Fruit fly (Drosophila melanogaster) whole organism, embryonic: ENCODE results near the gene CG34148.

Experiments used
- CG1024 ChIP-seq: fragments of 200-800 bp; sonication (Bioruptor generic); IDR thresholded peaks from 2 replicates; pipeline ENCODE4 v1.3.6; 2022; ENCODE audit warnings: missing biosample characterization, missing genetic modification characterization
- CG11247 ChIP-seq: fragments of 200-800 bp; sonication (Bioruptor generic); IDR thresholded peaks from 2 replicates; pipeline ENCODE4 v1.3.6; 2022; ENCODE audit warnings: missing biosample characterization, missing genetic modification characterization
- CG14667 ChIP-seq: fragments of 200-800 bp; sonication (Bioruptor generic); IDR thresholded peaks from 2 replicates; pipeline ENCODE4 v1.3.6; 2022; ENCODE audit warnings: missing biosample characterization, missing genetic modification characterization
- CG15696 ChIP-seq: fragments of 200-800 bp; sonication (Bioruptor generic); optimal IDR thresholded peaks from 2 replicates; lab custom pipeline; 2019; ENCODE audit warnings: missing biosample characterization, mild to moderate bottlenecking, missing genetic modification characterization, moderate library complexity
- CG17802 ChIP-seq: fragments of 200-800 bp; sonication (Bioruptor generic); optimal IDR thresholded peaks from 2 replicates; lab custom pipeline; 2018; ENCODE audit warnings: missing biosample characterization, mild to moderate bottlenecking, missing genetic modification characterization, moderate library complexity
- CG2120 ChIP-seq: fragments of 200-800 bp; sonication (Bioruptor generic); optimal IDR thresholded peaks from 3 replicates; lab custom pipeline; 2016; ENCODE audit warnings: missing biosample characterization, missing genetic modification characterization
- CG32772 ChIP-seq: fragments of 200-800 bp; sonication (Bioruptor generic); IDR thresholded peaks from 2 replicates; pipeline ENCODE4 v1.3.6; 2022; ENCODE audit warnings: missing biosample characterization, missing genetic modification characterization
- CG3407 ChIP-seq: fragments of 200-800 bp; sonication (Bioruptor generic); optimal IDR thresholded peaks from 2 replicates; lab custom pipeline; 2018; ENCODE audit warnings: missing biosample characterization, mild to moderate bottlenecking, missing genetic modification characterization
- CG8089 ChIP-seq: fragments of 200-800 bp; sonication (Bioruptor generic); optimal IDR thresholded peaks from 3 replicates; lab custom pipeline; 2016; ENCODE audit warnings: missing biosample characterization, missing genetic modification characterization
- CG9609 ChIP-seq: fragments of 200-800 bp; sonication (Bioruptor generic); optimal IDR thresholded peaks from 3 replicates; lab custom pipeline; 2016; ENCODE audit warnings: missing biosample characterization, missing genetic modification characterization
- Chrac-16 ChIP-seq: fragments of 200-800 bp; sonication (Bioruptor generic); optimal IDR thresholded peaks from 3 replicates; lab custom pipeline; 2016; ENCODE audit warnings: missing biosample characterization, missing genetic modification characterization
- CrebB ChIP-seq: fragments of 200-800 bp; sonication (Bioruptor generic); optimal IDR thresholded peaks from 3 replicates; lab custom pipeline; 2018; ENCODE audit warnings: missing biosample characterization, mild to moderate bottlenecking, missing genetic modification characterization
- Dek ChIP-seq: fragments of 200-800 bp; sonication (Bioruptor generic); optimal IDR thresholded peaks from 3 replicates; lab custom pipeline; 2019; ENCODE audit warnings: missing biosample characterization, mild to moderate bottlenecking, missing genetic modification characterization, moderate library complexity
- Dref ChIP-seq: fragments of 200-800 bp; sonication (Bioruptor generic); IDR thresholded peaks from 2 replicates; pipeline ENCODE4 v1.3.6; 2022; ENCODE audit warnings: missing biosample characterization, missing genetic modification characterization
- Eip74EF ChIP-seq, 2 experiments: fragments of 200-800 bp in 1 of 2; fragments of >200 bp in 1 of 2; sonication (Bioruptor generic) in 1 of 2; optimal IDR thresholded peaks; 2 replicates each; lab custom pipeline; 2017 to 2019; ENCODE audit warnings: missing biosample characterization in 2 of 2, missing genetic modification characterization in 2 of 2, mild to moderate bottlenecking in 1 of 2, moderate library complexity in 1 of 2
- Ets97D ChIP-seq: fragments of 200-800 bp; sonication (Bioruptor generic); optimal IDR thresholded peaks from 3 replicates; lab custom pipeline; 2016; ENCODE audit warnings: missing biosample characterization, missing genetic modification characterization
- HLHmδ ChIP-seq: fragments of 200-800 bp; sonication (Bioruptor generic); optimal IDR thresholded peaks from 2 replicates; lab custom pipeline; 2018; ENCODE audit warnings: missing biosample characterization, mild to moderate bottlenecking, missing genetic modification characterization, moderate library complexity
- Max ChIP-seq: fragments of 200-800 bp; sonication (Bioruptor generic); optimal IDR thresholded peaks from 2 replicates; lab custom pipeline; 2016; ENCODE audit warnings: missing biosample characterization, mild to moderate bottlenecking, missing genetic modification characterization
- Opbp ChIP-seq: fragments of 200-800 bp; sonication (Bioruptor generic); IDR thresholded peaks from 3 replicates; pipeline ENCODE4 v1.3.6; 2022; ENCODE audit warnings: missing biosample characterization, missing genetic modification characterization; ENCODE audit not compliant: partially characterized antibody
- Rfx ChIP-seq: fragments of 200-800 bp; sonication (Bioruptor generic); IDR thresholded peaks from 2 replicates; pipeline ENCODE4 v1.3.6; 2022; ENCODE audit warnings: missing biosample characterization, missing genetic modification characterization
- Rx ChIP-seq: fragments of 200-800 bp; sonication (Bioruptor generic); IDR thresholded peaks from 2 replicates; pipeline ENCODE4 v1.3.6; 2022; ENCODE audit warnings: missing biosample characterization, missing genetic modification characterization
- bcd ChIP-seq: fragments of 200-800 bp; sonication (Bioruptor generic); optimal IDR thresholded peaks from 2 replicates; lab custom pipeline; 2017; ENCODE audit warnings: missing biosample characterization, mild to moderate bottlenecking, missing genetic modification characterization
- cato ChIP-seq: fragments of 200-800 bp; sonication (Bioruptor generic); optimal IDR thresholded peaks from 2 replicates; lab custom pipeline; 2016; ENCODE audit warnings: missing biosample characterization, missing genetic modification characterization, borderline replicate concordance
- chn ChIP-seq: fragments of 200-800 bp; sonication (Bioruptor generic); optimal IDR thresholded peaks from 2 replicates; lab custom pipeline; 2016; ENCODE audit warnings: missing biosample characterization, missing genetic modification characterization
- crol ChIP-seq: fragments of 200-800 bp; sonication (Bioruptor generic); IDR thresholded peaks from 2 replicates; pipeline ENCODE4 v1.3.6; 2022; ENCODE audit warnings: missing biosample characterization, missing genetic modification characterization
- emc ChIP-seq: fragments of 200-800 bp; sonication (Bioruptor generic); optimal IDR thresholded peaks from 2 replicates; lab custom pipeline; 2016; ENCODE audit warnings: missing biosample characterization, missing genetic modification characterization
- eve ChIP-seq, 2 experiments: fragments of >200 bp; optimal IDR thresholded peaks; 2 replicates each; lab custom pipeline; 2017; ENCODE audit warnings: missing biosample characterization in 2 of 2, missing genetic modification characterization in 2 of 2
- exex ChIP-seq: fragments of 200-800 bp; sonication (Bioruptor generic); optimal IDR thresholded peaks from 4 replicates; lab custom pipeline; 2018; ENCODE audit warnings: missing biosample characterization, mild to moderate bottlenecking, missing genetic modification characterization, moderate library complexity
- fd102C ChIP-seq: fragments of 200-800 bp; sonication (Bioruptor generic); optimal IDR thresholded peaks from 2 replicates; lab custom pipeline; 2018; ENCODE audit warnings: missing biosample characterization, mild to moderate bottlenecking, missing genetic modification characterization, moderate library complexity
- grn ChIP-seq: fragments of 200-800 bp; sonication (Bioruptor generic); optimal IDR thresholded peaks from 3 replicates; lab custom pipeline; 2017; ENCODE audit warnings: missing biosample characterization, missing genetic modification characterization
- jigr1 ChIP-seq: fragments of 200-800 bp; sonication (Bioruptor generic); IDR thresholded peaks from 3 replicates; pipeline ENCODE4 v1.3.6; 2022; ENCODE audit warnings: missing biosample characterization, missing genetic modification characterization
- jumu ChIP-seq: fragments of 200-800 bp; sonication (Bioruptor generic); optimal IDR thresholded peaks from 3 replicates; lab custom pipeline; 2016; ENCODE audit warnings: missing biosample characterization, missing genetic modification characterization
- lbe ChIP-seq: fragments of 200-800 bp; sonication (Bioruptor generic); optimal IDR thresholded peaks from 2 replicates; lab custom pipeline; 2016; ENCODE audit warnings: missing biosample characterization, mild to moderate bottlenecking, missing genetic modification characterization
- mam ChIP-seq: fragments of 200-800 bp; sonication (Bioruptor generic); optimal IDR thresholded peaks from 3 replicates; lab custom pipeline; 2016; ENCODE audit warnings: missing biosample characterization, missing genetic modification characterization
- nerfin-1 ChIP-seq: fragments of 200-800 bp; sonication (Bioruptor generic); optimal IDR thresholded peaks from 3 replicates; lab custom pipeline; 2019; ENCODE audit warnings: missing biosample characterization, mild to moderate bottlenecking, missing genetic modification characterization, moderate library complexity
- org-1 ChIP-seq: fragments of 200-800 bp; sonication (Bioruptor generic); optimal IDR thresholded peaks from 2 replicates; lab custom pipeline; 2017; ENCODE audit warnings: missing biosample characterization, missing genetic modification characterization
- pzg ChIP-seq: fragments of 200-800 bp; sonication (Bioruptor generic); optimal IDR thresholded peaks from 3 replicates; lab custom pipeline; 2018; ENCODE audit warnings: missing biosample characterization, mild to moderate bottlenecking, missing genetic modification characterization, moderate library complexity
- salm ChIP-seq: fragments of 200-800 bp; sonication (Bioruptor generic); optimal IDR thresholded peaks from 2 replicates; lab custom pipeline; 2018; ENCODE audit warnings: missing biosample characterization, mild to moderate bottlenecking, missing genetic modification characterization
- sd ChIP-seq: fragments of 200-800 bp; sonication (Bioruptor generic); optimal IDR thresholded peaks from 3 replicates; lab custom pipeline; 2018; ENCODE audit warnings: missing biosample characterization, mild to moderate bottlenecking, missing genetic modification characterization, moderate library complexity
- sob ChIP-seq: fragments of 200-800 bp; sonication (Bioruptor generic); IDR thresholded peaks from 2 replicates; pipeline ENCODE4 v1.3.6; 2022; ENCODE audit warnings: missing biosample characterization, missing genetic modification characterization
- sr ChIP-seq: fragments of 200-800 bp; sonication (Bioruptor generic); IDR thresholded peaks from 3 replicates; pipeline ENCODE4 v1.3.6; 2022; ENCODE audit warnings: missing biosample characterization, missing genetic modification characterization
- unc-4 ChIP-seq: fragments of 200-800 bp; sonication (Bioruptor generic); IDR thresholded peaks from 2 replicates; pipeline ENCODE4 v1.3.6; 2022; ENCODE audit warnings: missing biosample characterization, missing genetic modification characterization; ENCODE audit not compliant: partially characterized antibody
- wek ChIP-seq: fragments of 200-800 bp; sonication (Bioruptor generic); optimal IDR thresholded peaks from 3 replicates; lab custom pipeline; 2018; ENCODE audit warnings: missing biosample characterization, mild to moderate bottlenecking, missing genetic modification characterization, moderate library complexity
- z ChIP-seq: fragments of 200-800 bp; sonication (Bioruptor generic); IDR thresholded peaks from 3 replicates; pipeline ENCODE4 v1.3.6; 2022; ENCODE audit warnings: missing biosample characterization, missing genetic modification characterization

The CG34148 gene

DNA sequence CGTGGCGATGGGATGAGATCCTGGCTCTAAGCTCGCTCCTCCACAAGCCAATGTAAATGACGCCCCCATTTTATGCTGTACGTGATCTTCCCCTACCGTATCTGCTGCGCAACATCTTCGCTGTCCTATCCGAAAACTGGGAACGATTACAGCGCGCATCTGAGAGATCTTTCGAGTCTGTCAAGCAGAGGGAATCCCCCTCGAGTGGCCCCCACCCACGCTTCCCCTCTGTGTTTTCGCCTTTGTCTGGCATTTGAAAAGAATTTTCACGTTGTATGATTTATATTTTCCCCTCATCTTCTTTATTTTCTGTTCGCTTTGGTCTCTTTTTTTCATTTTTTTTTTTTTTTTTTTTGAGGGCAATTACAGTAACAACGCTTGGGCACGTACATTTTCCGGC lies 31.0 kb downstream of the CG34148 start (continued):
- TF ChIP-seq Opbp (GFP tag; lab: Robert Waterston, UW) = no peak
- TF ChIP-seq CG32772 (GFP tag; lab: Robert Waterston, UW) = peak; percentile 48; the same call in 1 of the 2 replicates
- TF ChIP-seq Max (GFP tag; lab: Kevin White, UChicago) = no peak
- no peak for TF ChIP-seq CrebB
- TF ChIP-seq sd (tag; lab: Kevin White, UChicago) = peak; percentile 29
- 0 out of 2 replicates have a peak, but pooled peaks have one; percentile 10 for TF ChIP-seq Rfx (GFP tag; lab: Robert Waterston, UW)
- no peak for TF ChIP-seq HLHmδ
- no peak for TF ChIP-seq CG17802 (tag; lab: Kevin White, UChicago)
- no peak for TF ChIP-seq eve (GFP tag; optimal IDR thresholded peaks at IDR 0.05; lab: Kevin White, UChicago)
- no peak for TF ChIP-seq jumu (GFP tag; lab: Kevin White, UChicago)
- TF ChIP-seq Rx (GFP tag; lab: Robert Waterston, UW) = no peak
- peak; percentile 65; the same call in 1 of the 2 replicates for TF ChIP-seq crol (GFP tag; lab: Robert Waterston, UW)
- TF ChIP-seq emc (GFP tag; lab: Kevin White, UChicago) = no peak
- no peak for TF ChIP-seq cato (GFP tag; lab: Kevin White, UChicago)
- TF ChIP-seq grn (GFP tag; lab: Kevin White, UChicago) = peak; percentile 36
- TF ChIP-seq Dref (GFP tag; lab: Robert Waterston, UW) = no peak
- no peak for TF ChIP-seq CG3407 (GFP tag; lab: Kevin White, UChicago)
- TF ChIP-seq wek (GFP tag; lab: Kevin White, UChicago) = no peak
- TF ChIP-seq org-1 (GFP tag; lab: Kevin White, UChicago) = no peak
- no peak for TF ChIP-seq CG1024 (GFP tag; lab: Robert Waterston, UW)
- no peak for TF ChIP-seq fd102C (GFP tag; lab: Kevin White, UChicago)
- TF ChIP-seq sr (GFP tag; lab: Robert Waterston, UW) = peak; percentile 55; the same call in 2 of the 3 replicates
- no peak for TF ChIP-seq unc-4
- no peak for TF ChIP-seq Dek (tag; lab: Kevin White, UChicago)
- no peak for TF ChIP-seq nerfin-1 (tag; lab: Kevin White, UChicago)
- no peak for TF ChIP-seq bcd (GFP tag; lab: Kevin White, UChicago)
- no peak for TF ChIP-seq Ets97D (GFP tag; lab: Kevin White, UChicago)

DNA sequence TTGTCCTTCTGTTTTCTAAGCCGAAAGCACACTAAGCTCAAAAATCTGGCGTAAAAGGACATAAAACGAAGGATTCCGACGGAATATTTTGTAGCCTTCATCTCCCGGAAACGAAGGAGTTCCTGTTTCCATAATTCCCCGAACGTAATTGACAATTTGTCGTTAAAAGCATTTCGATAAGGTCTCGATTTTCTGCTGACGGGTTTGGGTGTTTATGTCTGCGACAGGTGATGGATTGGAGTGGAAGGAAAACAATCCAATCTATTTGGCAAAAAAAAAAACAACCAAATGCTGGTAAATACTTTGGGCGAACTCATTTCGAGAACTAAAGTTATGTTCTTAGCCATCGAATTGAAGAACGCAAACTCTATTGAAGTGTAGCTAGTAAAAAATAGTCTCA lies 31.9 kb downstream of the CG34148 start, which contains the start of gene Gr93d:
Gene Gr93d (minus strand): TSS at position 101 of the 400 bp plus-strand sequence.
- TF ChIP-seq Chrac-16 (GFP tag; lab: Kevin White, UChicago) (no peak), z (GFP tag; lab: Robert Waterston, UW) (no peak), CG11247 (GFP tag; lab: Robert Waterston, UW) (no peak), Rx (GFP tag; lab: Robert Waterston, UW) (no peak), CG15696 (no peak), CG9609 (no peak), jigr1 (GFP tag; lab: Robert Waterston, UW) (no peak), chn (GFP tag; lab: Kevin White, UChicago) (no peak), CG8089 (GFP tag; lab: Kevin White, UChicago) (no peak), Eip74EF (GFP tag; optimal IDR thresholded peaks at IDR 0.05; lab: Kevin White, UChicago) (no peak), CG2120 (GFP tag; lab: Kevin White, UChicago) (no peak), Rfx (GFP tag; lab: Robert Waterston, UW) (no peak), salm (tag; lab: Kevin White, UChicago) (no peak), CG14667 (GFP tag; lab: Robert Waterston, UW) (no peak), sob (GFP tag; lab: Robert Waterston, UW) (no peak), exex (tag; lab: Kevin White, UChicago) (no peak), mam (GFP tag; lab: Kevin White, UChicago) (no peak), lbe (GFP tag; lab: Kevin White, UChicago) (no peak), pzg (GFP tag; lab: Kevin White, UChicago) (no peak)
